Fruit fly (Drosophila melanogaster) whole organism, embryonic: ENCODE measurements around the gene sqh.

Experiments used
- Ada2b ChIP-seq: fragments of 200-800 bp; sonication (Bioruptor generic); IDR thresholded peaks from 2 replicates; pipeline ENCODE4 v1.3.6; 2022; ENCODE audit warnings: missing biosample characterization, missing genetic modification characterization
- Adf1 ChIP-seq: fragments of 200-800 bp; sonication (Bioruptor generic); IDR thresholded peaks from 2 replicates; pipeline ENCODE4 v1.3.6; 2022; ENCODE audit warnings: missing biosample characterization, missing genetic modification characterization
- CG11560 ChIP-seq: fragments of 200-800 bp; sonication (Bioruptor generic); IDR thresholded peaks from 3 replicates; pipeline ENCODE4 v1.3.6; 2022; ENCODE audit warnings: missing biosample characterization, missing genetic modification characterization
- CG11696 ChIP-seq: fragments of 200-800 bp; sonication (Bioruptor generic); IDR thresholded peaks from 2 replicates; pipeline ENCODE4 v1.3.6; 2022; ENCODE audit warnings: missing biosample characterization, missing genetic modification characterization
- CG12942 ChIP-seq: fragments of 200-800 bp; sonication (Bioruptor generic); optimal IDR thresholded peaks from 3 replicates; lab custom pipeline; 2016; ENCODE audit warnings: missing biosample characterization, missing genetic modification characterization
- CG15073 ChIP-seq: fragments of 200-800 bp; sonication (Bioruptor generic); optimal IDR thresholded peaks from 2 replicates; lab custom pipeline; 2016; ENCODE audit warnings: missing biosample characterization, missing genetic modification characterization
- CG16813 ChIP-seq: fragments of 200-800 bp; sonication (Bioruptor generic); IDR thresholded peaks from 3 replicates; pipeline ENCODE4 v1.3.6; 2022; ENCODE audit warnings: missing biosample characterization, missing genetic modification characterization; ENCODE audit not compliant: partially characterized antibody
- CG17328 ChIP-seq: fragments of 200-800 bp; sonication (Bioruptor generic); IDR thresholded peaks from 2 replicates; pipeline ENCODE4 v1.3.6; 2022; ENCODE audit warnings: missing biosample characterization, missing genetic modification characterization
- CG18599 ChIP-seq: fragments of 200-800 bp; sonication (Bioruptor generic); optimal IDR thresholded peaks from 3 replicates; lab custom pipeline; 2017; ENCODE audit warnings: missing biosample characterization, missing genetic modification characterization, mild to moderate bottlenecking, moderate library complexity, missing genetic modification reagents
- CG2199 ChIP-seq: fragments of 200-800 bp; sonication (Bioruptor generic); IDR thresholded peaks from 3 replicates; pipeline ENCODE4 v1.3.6; 2022; ENCODE audit warnings: missing biosample characterization, missing genetic modification characterization
- CG3847 ChIP-seq: fragments of 200-800 bp; sonication (Bioruptor generic); IDR thresholded peaks from 2 replicates; pipeline ENCODE4 v1.3.6; 2022; ENCODE audit warnings: missing biosample characterization, missing genetic modification characterization
- CG4424 ChIP-seq: fragments of 200-800 bp; sonication (Bioruptor generic); optimal IDR thresholded peaks from 3 replicates; lab custom pipeline; 2016; ENCODE audit warnings: missing biosample characterization, missing genetic modification characterization
- CG4730 ChIP-seq: fragments of 200-800 bp; sonication (Bioruptor generic); IDR thresholded peaks from 2 replicates; pipeline ENCODE4 v1.3.6; 2022; ENCODE audit warnings: missing biosample characterization, missing genetic modification characterization
- CG4854 ChIP-seq: fragments of 200-800 bp; sonication (Bioruptor generic); optimal IDR thresholded peaks from 2 replicates; lab custom pipeline; 2016; ENCODE audit warnings: missing biosample characterization, missing genetic modification characterization, inconsistent platforms
- CG6765 ChIP-seq: fragments of 200-800 bp; sonication (Bioruptor generic); optimal IDR thresholded peaks from 3 replicates; lab custom pipeline; 2017; ENCODE audit warnings: missing biosample characterization, mild to moderate bottlenecking, missing genetic modification characterization
- CG6813 ChIP-seq: fragments of 200-800 bp; sonication (Bioruptor generic); optimal IDR thresholded peaks from 2 replicates; lab custom pipeline; 2017; ENCODE audit warnings: missing biosample characterization, missing genetic modification characterization, mild to moderate bottlenecking, moderate library complexity, missing genetic modification reagents
- CG7928 ChIP-seq: fragments of 200-800 bp; sonication (Bioruptor generic); optimal IDR thresholded peaks from 2 replicates; lab custom pipeline; 2017; ENCODE audit warnings: missing biosample characterization, mild to moderate bottlenecking, missing genetic modification characterization
- CG9215 ChIP-seq: fragments of 200-800 bp; sonication (Bioruptor generic); IDR thresholded peaks from 2 replicates; pipeline ENCODE4 v1.3.6; 2022; ENCODE audit warnings: missing biosample characterization, missing genetic modification characterization
- CG9727 ChIP-seq: fragments of 200-800 bp; sonication (Bioruptor generic); optimal IDR thresholded peaks from 3 replicates; lab custom pipeline; 2017; ENCODE audit warnings: missing biosample characterization, mild to moderate bottlenecking, missing genetic modification characterization
- CkIIα-i1 ChIP-seq: fragments of 200-800 bp; sonication (Bioruptor generic); IDR thresholded peaks from 2 replicates; pipeline ENCODE4 v1.3.6; 2022; ENCODE audit warnings: missing biosample characterization, missing genetic modification characterization
- Dbx ChIP-seq: fragments of 200-800 bp; sonication (Bioruptor generic); IDR thresholded peaks from 3 replicates; pipeline ENCODE4 v1.3.6; 2022; ENCODE audit warnings: missing biosample characterization, missing genetic modification characterization
- Hey ChIP-seq: fragments of 200-800 bp; sonication (Bioruptor generic); optimal IDR thresholded peaks from 3 replicates; lab custom pipeline; 2018; ENCODE audit warnings: missing biosample characterization, mild to moderate bottlenecking, missing genetic modification characterization
- HmgZ ChIP-seq: fragments of 200-800 bp; sonication (Bioruptor generic); optimal IDR thresholded peaks from 2 replicates; lab custom pipeline; 2018; ENCODE audit warnings: missing biosample characterization, mild to moderate bottlenecking, missing genetic modification characterization
- Hr78 ChIP-seq, 2 experiments: fragments of 200-800 bp in 1 of 2; fragments of >200 bp in 1 of 2; sonication (Bioruptor generic) in 1 of 2; optimal IDR thresholded peaks; 2 replicates each; lab custom pipeline; 2017 to 2019; ENCODE audit warnings: missing biosample characterization in 2 of 2, missing genetic modification characterization in 2 of 2, mild to moderate bottlenecking in 1 of 2, moderate library complexity in 1 of 2
- Mes4 ChIP-seq: fragments of 200-800 bp; sonication (Bioruptor generic); optimal IDR thresholded peaks from 2 replicates; lab custom pipeline; 2016; ENCODE audit warnings: missing biosample characterization, missing genetic modification characterization
- Six4 ChIP-seq: fragments of 200-800 bp; sonication (Bioruptor generic); optimal IDR thresholded peaks from 2 replicates; lab custom pipeline; 2016; ENCODE audit warnings: missing biosample characterization, missing genetic modification characterization
- amos ChIP-seq: fragments of 200-800 bp; sonication (Bioruptor generic); IDR thresholded peaks from 2 replicates; pipeline ENCODE4 v1.3.6; 2022; ENCODE audit warnings: missing biosample characterization, missing genetic modification characterization; ENCODE audit not compliant: partially characterized antibody
- bab2 ChIP-seq: fragments of 200-800 bp; sonication (Bioruptor generic); optimal IDR thresholded peaks from 2 replicates; lab custom pipeline; 2016; ENCODE audit warnings: missing biosample characterization, missing genetic modification characterization
- br ChIP-seq: fragments of >200 bp; optimal IDR thresholded peaks from 2 replicates; lab custom pipeline; 2017
- btn ChIP-seq: fragments of 200-800 bp; sonication (Bioruptor generic); optimal IDR thresholded peaks from 2 replicates; lab custom pipeline; 2016; ENCODE audit warnings: missing biosample characterization, missing genetic modification characterization
- cad ChIP-seq: fragments of >200 bp; optimal IDR thresholded peaks from 2 replicates; lab custom pipeline; 2017; ENCODE audit warnings: missing biosample characterization, missing genetic modification characterization
- dmrt99B ChIP-seq: fragments of 200-800 bp; sonication (Bioruptor generic); optimal IDR thresholded peaks from 2 replicates; lab custom pipeline; 2018; ENCODE audit warnings: missing biosample characterization, mild to moderate bottlenecking, missing genetic modification characterization, moderate library complexity
- dysf ChIP-seq: fragments of 200-800 bp; sonication (Bioruptor generic); IDR thresholded peaks from 3 replicates; pipeline ENCODE4 v1.3.6; 2022; ENCODE audit warnings: missing biosample characterization, missing genetic modification characterization
- fd96Cb ChIP-seq: fragments of 200-800 bp; sonication (Bioruptor generic); optimal IDR thresholded peaks from 2 replicates; lab custom pipeline; 2018; ENCODE audit warnings: missing biosample characterization, mild to moderate bottlenecking, missing genetic modification characterization, moderate library complexity
- gfzf ChIP-seq: fragments of 200-800 bp; sonication (Bioruptor generic); optimal IDR thresholded peaks from 2 replicates; lab custom pipeline; 2016; ENCODE audit warnings: missing biosample characterization, mild to moderate bottlenecking, missing genetic modification characterization, moderate library complexity
- grau ChIP-seq: fragments of 200-800 bp; optimal IDR thresholded peaks from 3 replicates; lab custom pipeline; 2019; ENCODE audit warnings: missing biosample characterization, mild to moderate bottlenecking, missing genetic modification characterization, moderate library complexity
- gro ChIP-seq: fragments of 200-800 bp; sonication (Bioruptor generic); optimal IDR thresholded peaks from 2 replicates; lab custom pipeline; 2016; ENCODE audit warnings: missing biosample characterization, missing genetic modification characterization
- hb ChIP-seq: fragments of 200-800 bp; sonication (Bioruptor generic); IDR thresholded peaks from 3 replicates; pipeline ENCODE4 v1.3.6; 2022; ENCODE audit warnings: missing biosample characterization, missing genetic modification characterization; ENCODE audit not compliant: partially characterized antibody
- inv ChIP-seq: fragments of 200-800 bp; sonication (Bioruptor generic); IDR thresholded peaks from 2 replicates; pipeline ENCODE4 v1.3.6; 2022; ENCODE audit warnings: missing biosample characterization, missing genetic modification characterization; ENCODE audit not compliant: partially characterized antibody
- mirr ChIP-seq: fragments of 200-800 bp; sonication (Bioruptor generic); optimal IDR thresholded peaks from 3 replicates; lab custom pipeline; 2018; ENCODE audit warnings: missing biosample characterization, mild to moderate bottlenecking, missing genetic modification characterization
- oc ChIP-seq: fragments of 200-800 bp; sonication (Bioruptor generic); optimal IDR thresholded peaks from 2 replicates; lab custom pipeline; 2018; ENCODE audit warnings: missing biosample characterization, mild to moderate bottlenecking, missing genetic modification characterization, moderate library complexity
- schlank ChIP-seq: fragments of 200-800 bp; sonication (Bioruptor generic); optimal IDR thresholded peaks from 2 replicates; lab custom pipeline; 2018; ENCODE audit warnings: missing biosample characterization, mild to moderate bottlenecking, missing genetic modification characterization
- sna ChIP-seq: fragments of 200-800 bp; sonication (Bioruptor generic); IDR thresholded peaks from 2 replicates; pipeline ENCODE4 v1.3.6; 2022; ENCODE audit warnings: missing biosample characterization, missing genetic modification characterization; ENCODE audit not compliant: partially characterized antibody
- tll ChIP-seq, 2 experiments: fragments of 200-800 bp in 1 of 2; fragments of >200 bp in 1 of 2; sonication (Bioruptor generic) in 1 of 2; optimal IDR thresholded peaks; 2 replicates each; lab custom pipeline; 2017 to 2019; ENCODE audit warnings: missing biosample characterization in 2 of 2, missing genetic modification characterization in 2 of 2, mild to moderate bottlenecking in 1 of 2, moderate library complexity in 1 of 2
- tup ChIP-seq: fragments of 200-800 bp; sonication (Bioruptor generic); optimal IDR thresholded peaks from 2 replicates; lab custom pipeline; 2016; ENCODE audit warnings: missing biosample characterization, mild to moderate bottlenecking, missing genetic modification characterization, moderate library complexity
- usp ChIP-seq: fragments of >200 bp; optimal IDR thresholded peaks from 2 replicates; lab custom pipeline; 2017; ENCODE audit warnings: missing biosample characterization, missing genetic modification characterization
- vnd ChIP-seq: fragments of 200-800 bp; sonication (Bioruptor generic); IDR thresholded peaks from 3 replicates; pipeline ENCODE4 v1.3.6; 2022; ENCODE audit warnings: missing biosample characterization, missing genetic modification characterization; ENCODE audit not compliant: partially characterized antibody
- zf30C ChIP-seq: fragments of 200-800 bp; sonication (Bioruptor generic); optimal IDR thresholded peaks from 3 replicates; lab custom pipeline; 2018; ENCODE audit warnings: missing biosample characterization, mild to moderate bottlenecking, missing genetic modification characterization

sqh gene

dm6 chrX:6224225-6225190, at the start of gene sqh (continued):
- TF ChIP-seq CG11560 (tag; lab: Robert Waterston, UW) = peak; percentile 82; the same call in 2 of the 3 replicates
- TF ChIP-seq CG9727 = peak; percentile 83
- TF ChIP-seq CG15073 = peak; percentile 67
- peak; percentile 73 for TF ChIP-seq schlank (tag; lab: Kevin White, UChicago)
- no peak for TF ChIP-seq inv (GFP tag; lab: Robert Waterston, UW)
- no peak for TF ChIP-seq gfzf (GFP tag; lab: Kevin White, UChicago)
- TF ChIP-seq amos = peak; percentile 8; the same call in 1 of the 2 replicates
- peak; percentile 78 for TF ChIP-seq CG12942 (GFP tag; lab: Kevin White, UChicago)
- TF ChIP-seq usp (GFP tag; lab: Kevin White, UChicago) = no peak
- 0 out of 3 replicates have a peak, but pooled peaks have one; percentile 72 for TF ChIP-seq CG2199
- TF ChIP-seq zf30C (GFP tag; lab: Kevin White, UChicago) = no peak
- TF ChIP-seq CG9215 (GFP tag; lab: Robert Waterston, UW) = peak; percentile 91
- TF ChIP-seq CG16813 (GFP tag; lab: Robert Waterston, UW) = no peak
- peak; percentile 46 for TF ChIP-seq CG4854
- peak; percentile 47 for TF ChIP-seq tup (GFP tag; lab: Kevin White, UChicago)
- TF ChIP-seq Dbx (GFP tag; lab: Robert Waterston, UW) = peak; percentile 92
- peak; percentile 82 for TF ChIP-seq CG6813 (GFP tag; lab: Kevin White, UChicago)
- TF ChIP-seq HmgZ (tag; lab: Kevin White, UChicago) = peak; percentile 89
- peak; percentile 75 for TF ChIP-seq CG6765
- TF ChIP-seq mirr (GFP tag; lab: Kevin White, UChicago) = peak; percentile 61
- peak; percentile 93 for TF ChIP-seq CG3847
- TF ChIP-seq Hr78 (GFP tag; optimal IDR thresholded peaks at IDR 0.05; lab: Kevin White, UChicago) = peak in 1 of 2 experiments; percentile 72
- TF ChIP-seq btn = no peak
- no peak for TF ChIP-seq dmrt99B (tag; lab: Kevin White, UChicago)
- peak; percentile 78 for TF ChIP-seq CG4424 (GFP tag; lab: Kevin White, UChicago)
- TF ChIP-seq Hey (tag; lab: Kevin White, UChicago) = no peak
- no peak for TF ChIP-seq sna (GFP tag; lab: Robert Waterston, UW)
- peak; percentile 56 for TF ChIP-seq Six4 (GFP tag; lab: Kevin White, UChicago)
- TF ChIP-seq CkIIα-i1 (GFP tag; lab: Robert Waterston, UW) = no peak
- peak; percentile 64 for TF ChIP-seq Adf1 (GFP tag; lab: Robert Waterston, UW)
- peak; percentile 99 for TF ChIP-seq grau (tag; lab: Kevin White, UChicago)
- TF ChIP-seq hb (GFP tag; lab: Robert Waterston, UW) = no peak
- peak; percentile 87 for TF ChIP-seq Ada2b (GFP tag; lab: Robert Waterston, UW)
- TF ChIP-seq Mes4 (GFP tag; lab: Kevin White, UChicago) = peak; percentile 3
- no peak for TF ChIP-seq br
- TF ChIP-seq oc = no peak
- TF ChIP-seq dysf = peak; percentile 95
- TF ChIP-seq bab2 = peak; percentile 23
- peak; percentile 80 for TF ChIP-seq fd96Cb (tag; lab: Kevin White, UChicago)
- TF ChIP-seq CG11696 (GFP tag; lab: Robert Waterston, UW) = peak; percentile 51; the same call in 1 of the 2 replicates
- peak; percentile 87 for TF ChIP-seq CG17328 (GFP tag; lab: Robert Waterston, UW)
- no peak for TF ChIP-seq vnd (GFP tag; lab: Robert Waterston, UW)
- no peak for TF ChIP-seq cad
- peak; percentile 84 for TF ChIP-seq CG4730 (GFP tag; lab: Robert Waterston, UW)
- peak in 1 of 2 experiments; percentile 8 for TF ChIP-seq tll (GFP tag; optimal IDR thresholded peaks at IDR 0.05; lab: Kevin White, UChicago)
- no peak for TF ChIP-seq gro (GFP tag; lab: Kevin White, UChicago)
- peak; percentile 90 for TF ChIP-seq CG18599 (GFP tag; lab: Kevin White, UChicago)
- peak; percentile 44 for TF ChIP-seq CG7928 (GFP tag; lab: Kevin White, UChicago)
